Worm (Caenorhabditis elegans): ENCODE measurements around the gene C30G7.5.

The C30G7.5 gene

ce11 chrV:14999485-15000023 lies 45.0 kb upstream of the C30G7.5 start, which contains the start of gene T01C3.11:
TSS of gene T01C3.11 (plus strand) at chrV:14999535.
- TF ChIP-seq nhr-237 (tag; optimal IDR thresholded peaks at IDR 0.05) (no peak), blmp-1 (tag; optimal IDR thresholded peaks at IDR 0.05) (no peak), unc-39 (tag; optimal IDR thresholded peaks at IDR 0.05) (no peak), ztf-11 (tag; optimal IDR thresholded peaks at IDR 0.05) (no peak), mep-1 (tag; optimal IDR thresholded peaks at IDR 0.05) (no peak), nhr-2 (tag; optimal IDR thresholded peaks at IDR 0.05) (no peak), lin-32 (GFP tag; optimal IDR thresholded peaks at IDR 0.05) (no peak), nhr-76 (tag; optimal IDR thresholded peaks at IDR 0.05) (no peak), unc-120 (tag; optimal IDR thresholded peaks at IDR 0.05; ENCODE audit: poor library complexity, severe bottlenecking) (no peak), ceh-83 (GFP tag; optimal IDR thresholded peaks at IDR 0.05) (no peak), ces-1 (GFP tag; optimal IDR thresholded peaks at IDR 0.05) (no peak), cnd-1 (tag; optimal IDR thresholded peaks at IDR 0.05) (no peak), sem-2 (GFP tag; optimal IDR thresholded peaks at IDR 0.05) (no peak), pha-4 (tag; optimal IDR thresholded peaks at IDR 0.05) (no peak), zip-8 (tag; optimal IDR thresholded peaks at IDR 0.05) (no peak), nhr-28 (tag; optimal IDR thresholded peaks at IDR 0.05) (no peak)

ce11 chrV:14996236-14996635 lies 41.7 kb upstream of the C30G7.5 start, which contains the start of gene irld-14:
TSS of gene irld-14 (plus strand) at chrV:14996536.
- no peak for TF ChIP-seq zip-8 (tag; optimal IDR thresholded peaks at IDR 0.05)
- no peak for TF ChIP-seq drap-1 (GFP tag; optimal IDR thresholded peaks at IDR 0.05)
- TF ChIP-seq sptf-1 (tag; optimal IDR thresholded peaks at IDR 0.05) = no peak
- no peak for TF ChIP-seq bed-3 (GFP tag; optimal IDR thresholded peaks at IDR 0.05)
- no peak for TF ChIP-seq mab-5 (tag; optimal IDR thresholded peaks at IDR 0.05)
- no peak for TF ChIP-seq ceh-83 (GFP tag; optimal IDR thresholded peaks at IDR 0.05)
- no peak for TF ChIP-seq nhr-28 (tag; optimal IDR thresholded peaks at IDR 0.05)
- TF ChIP-seq flh-1 (GFP tag; optimal IDR thresholded peaks at IDR 0.05) = no peak
- TF ChIP-seq ceh-39 (tag; optimal IDR thresholded peaks at IDR 0.05) = no peak
- no peak for TF ChIP-seq cnd-1 (tag; optimal IDR thresholded peaks at IDR 0.05)
- no peak for TF ChIP-seq nhr-76 (tag; optimal IDR thresholded peaks at IDR 0.05)
- no peak for TF ChIP-seq nhr-2 (tag; optimal IDR thresholded peaks at IDR 0.05)
- TF ChIP-seq mls-2 (tag; optimal IDR thresholded peaks at IDR 0.05) = no peak
- TF ChIP-seq unc-120 (tag; optimal IDR thresholded peaks at IDR 0.05; ENCODE audit: poor library complexity, severe bottlenecking) = no peak
- no peak for TF ChIP-seq elt-3 (tag; optimal IDR thresholded peaks at IDR 0.05)
- TF ChIP-seq nhr-237 (tag; optimal IDR thresholded peaks at IDR 0.05) = no peak
- no peak for TF ChIP-seq blmp-1 (tag; optimal IDR thresholded peaks at IDR 0.05)
- TF ChIP-seq nhr-12 (tag; optimal IDR thresholded peaks at IDR 0.05) = no peak

DNA sequence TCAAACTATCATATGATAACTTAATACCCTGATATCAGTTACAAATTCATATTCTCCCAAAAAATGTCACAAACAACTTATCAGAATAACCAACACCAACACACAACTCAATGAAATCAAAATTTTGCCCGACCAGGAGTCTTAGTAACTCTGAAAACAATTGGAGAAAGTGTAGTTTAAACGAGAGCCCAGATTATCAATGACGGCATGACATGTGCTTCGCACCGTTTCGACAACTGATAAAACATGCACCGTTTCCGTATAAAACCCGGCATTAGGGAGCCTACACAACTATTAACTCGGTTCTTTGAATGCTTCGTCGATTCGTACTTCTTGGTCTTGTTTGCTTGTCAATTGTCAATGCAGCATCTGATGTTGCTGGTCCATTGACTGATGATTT lies 39.1 kb upstream of the C30G7.5 start, which contains the start of gene fil-1:
fil-1 (plus strand) TSS at position 219 of the 400 bp plus-strand sequence.
- no peak for TF ChIP-seq ces-1 (GFP tag; optimal IDR thresholded peaks at IDR 0.05)
- no peak for TF ChIP-seq unc-62 (GFP tag; optimal IDR thresholded peaks at IDR 0.05)
- TF ChIP-seq snpc-4 (tag; optimal IDR thresholded peaks at IDR 0.05) = no peak
- no peak for TF ChIP-seq bed-3 (GFP tag; optimal IDR thresholded peaks at IDR 0.05)
- TF ChIP-seq elt-1 (tag; optimal IDR thresholded peaks at IDR 0.05; ENCODE audit: borderline replicate concordance, insufficient read depth) = no peak
- no peak for TF ChIP-seq cnd-1 (tag; optimal IDR thresholded peaks at IDR 0.05)
- TF ChIP-seq blmp-1 (tag; optimal IDR thresholded peaks at IDR 0.05) = no peak
- no peak for TF ChIP-seq flh-1 (GFP tag; optimal IDR thresholded peaks at IDR 0.05)
- no peak for TF ChIP-seq unc-120 (tag; optimal IDR thresholded peaks at IDR 0.05; ENCODE audit: poor library complexity, severe bottlenecking)
- no peak for TF ChIP-seq nhr-237 (tag; optimal IDR thresholded peaks at IDR 0.05)
- TF ChIP-seq unc-39 (tag; optimal IDR thresholded peaks at IDR 0.05) = no peak
- TF ChIP-seq lin-32 (GFP tag; optimal IDR thresholded peaks at IDR 0.05) = no peak
- TF ChIP-seq hlh-1 (tag; optimal IDR thresholded peaks at IDR 0.05) = no peak
- TF ChIP-seq nhr-28 (tag; optimal IDR thresholded peaks at IDR 0.05) = no peak
- TF ChIP-seq nhr-2 (tag; optimal IDR thresholded peaks at IDR 0.05) = no peak
- no peak for TF ChIP-seq lin-13 (tag; optimal IDR thresholded peaks at IDR 0.05)
- no peak for TF ChIP-seq ham-2 (GFP tag; optimal IDR thresholded peaks at IDR 0.05)
- TF ChIP-seq drap-1 (GFP tag; optimal IDR thresholded peaks at IDR 0.05) = no peak
- TF ChIP-seq tbx-8 (GFP tag; optimal IDR thresholded peaks at IDR 0.05) = no peak
- TF ChIP-seq nhr-12 (tag; optimal IDR thresholded peaks at IDR 0.05) = no peak

DNA sequence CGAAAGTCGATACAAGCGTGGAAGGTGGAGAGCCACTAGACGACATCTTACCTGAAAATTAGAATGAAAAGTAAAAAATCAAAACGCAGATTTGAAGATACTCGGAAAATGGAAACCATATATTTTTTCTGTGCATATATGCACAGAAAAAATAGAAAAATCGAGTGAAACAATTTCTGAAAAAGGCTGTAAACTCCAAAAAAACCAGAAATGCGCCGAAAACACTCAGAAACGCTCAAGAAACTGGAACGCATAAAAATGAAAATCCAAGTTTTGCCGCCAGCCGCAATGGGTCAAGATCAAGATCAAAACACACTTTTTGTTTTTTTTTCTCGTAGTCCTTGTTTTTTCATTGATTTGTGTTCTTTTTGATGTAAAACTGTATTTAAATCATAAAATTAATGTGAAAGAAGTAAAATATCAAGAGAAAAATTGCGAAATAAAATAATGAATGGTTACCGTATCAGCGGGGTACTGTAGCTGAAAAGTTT lies 38.1 kb upstream of the C30G7.5 start, which contains the start of gene T01C3.3:
T01C3.3 (minus strand) TSS at position 51 of the 491 bp plus-strand sequence.
- TF ChIP-seq snpc-4 (tag; optimal IDR thresholded peaks at IDR 0.05) = no peak
- no peak for TF ChIP-seq nhr-76 (tag; optimal IDR thresholded peaks at IDR 0.05)
- no peak for TF ChIP-seq blmp-1 (tag; optimal IDR thresholded peaks at IDR 0.05)
- no peak for TF ChIP-seq ceh-83 (GFP tag; optimal IDR thresholded peaks at IDR 0.05)
- TF ChIP-seq ceh-43 (GFP tag; optimal IDR thresholded peaks at IDR 0.05) = no peak
- TF ChIP-seq tbx-8 (GFP tag; optimal IDR thresholded peaks at IDR 0.05) = no peak
- TF ChIP-seq nhr-237 (tag; optimal IDR thresholded peaks at IDR 0.05) = no peak
- TF ChIP-seq cnd-1 (tag; optimal IDR thresholded peaks at IDR 0.05) = no peak
- no peak for TF ChIP-seq nhr-12 (tag; optimal IDR thresholded peaks at IDR 0.05)
- TF ChIP-seq nhr-28 (tag; optimal IDR thresholded peaks at IDR 0.05) = no peak
- TF ChIP-seq drap-1 (GFP tag; optimal IDR thresholded peaks at IDR 0.05) = no peak
- TF ChIP-seq zip-8 (tag; optimal IDR thresholded peaks at IDR 0.05) = no peak
- no peak for TF ChIP-seq mab-5 (tag; optimal IDR thresholded peaks at IDR 0.05)
- TF ChIP-seq elt-1 (tag; optimal IDR thresholded peaks at IDR 0.05; ENCODE audit: borderline replicate concordance, insufficient read depth) = no peak
- TF ChIP-seq mep-1 (tag; optimal IDR thresholded peaks at IDR 0.05) = no peak
- no peak for TF ChIP-seq ztf-11 (tag; optimal IDR thresholded peaks at IDR 0.05)
- TF ChIP-seq hlh-1 (tag; optimal IDR thresholded peaks at IDR 0.05) = no peak
- no peak for TF ChIP-seq bed-3 (GFP tag; optimal IDR thresholded peaks at IDR 0.05)

All from whole organism, mixed stage, embryonic.